Fruit fly (Drosophila melanogaster) whole organism, embryonic: Measurements from ENCODE around the gene Sec24CD.

Source experiments
- ATbp ChIP-seq: fragments of 200-800 bp; sonication (Bioruptor generic); optimal IDR thresholded peaks from 2 replicates; lab custom pipeline; 2017; ENCODE audit warnings: missing biosample characterization, mild to moderate bottlenecking, missing genetic modification characterization, missing genetic modification reagents
- Awh ChIP-seq: fragments of 200-800 bp; sonication (Bioruptor generic); IDR thresholded peaks from 2 replicates; pipeline ENCODE4, ENCODE4 v1.3.6; 2022; ENCODE audit warnings: missing biosample characterization, missing genetic modification characterization
- Bteb2 ChIP-seq: fragments of 200-800 bp; sonication (Bioruptor generic); optimal IDR thresholded peaks from 2 replicates; lab custom pipeline; 2016; ENCODE audit warnings: missing biosample characterization, missing genetic modification characterization
- CG10267 ChIP-seq: fragments of 200-800 bp; sonication (Bioruptor generic); optimal IDR thresholded peaks from 2 replicates; lab custom pipeline; 2018; ENCODE audit warnings: missing biosample characterization, mild to moderate bottlenecking, missing genetic modification characterization, moderate library complexity
- CG11696 ChIP-seq: fragments of 200-800 bp; sonication (Bioruptor generic); IDR thresholded peaks from 2 replicates; pipeline ENCODE4 v1.3.6; 2022; ENCODE audit warnings: missing biosample characterization, missing genetic modification characterization
- CG12071 ChIP-seq: fragments of 200-800 bp; sonication (Bioruptor generic); optimal IDR thresholded peaks from 3 replicates; lab custom pipeline; 2018; ENCODE audit warnings: missing biosample characterization, mild to moderate bottlenecking, missing genetic modification characterization
- CG13894 ChIP-seq: fragments of 200-800 bp; sonication (Bioruptor generic); optimal IDR thresholded peaks from 3 replicates; lab custom pipeline; 2018; ENCODE audit warnings: missing biosample characterization, mild to moderate bottlenecking, missing genetic modification characterization, moderate library complexity
- CG14710 ChIP-seq: fragments of 200-800 bp; sonication (Bioruptor generic); optimal IDR thresholded peaks from 3 replicates; lab custom pipeline; 2019; ENCODE audit warnings: missing biosample characterization, mild to moderate bottlenecking, missing genetic modification characterization, moderate library complexity
- CG14860 ChIP-seq: fragments of 200-800 bp; sonication (Bioruptor generic); IDR thresholded peaks from 3 replicates; pipeline ENCODE4 v1.3.6; 2022; ENCODE audit warnings: missing biosample characterization, missing genetic modification characterization; ENCODE audit not compliant: partially characterized antibody
- CG16813 ChIP-seq: fragments of 200-800 bp; sonication (Bioruptor generic); IDR thresholded peaks from 3 replicates; pipeline ENCODE4 v1.3.6; 2022; ENCODE audit warnings: missing biosample characterization, missing genetic modification characterization; ENCODE audit not compliant: partially characterized antibody
- CG1792 ChIP-seq: fragments of 200-800 bp; sonication (Bioruptor generic); optimal IDR thresholded peaks from 2 replicates; lab custom pipeline; 2016; ENCODE audit warnings: missing biosample characterization, missing genetic modification characterization
- CG2120 ChIP-seq: fragments of 200-800 bp; sonication (Bioruptor generic); optimal IDR thresholded peaks from 3 replicates; lab custom pipeline; 2016; ENCODE audit warnings: missing biosample characterization, missing genetic modification characterization
- CG31224 ChIP-seq: fragments of 200-800 bp; sonication (Bioruptor generic); IDR thresholded peaks from 2 replicates; pipeline ENCODE4 v1.3.6; 2022; ENCODE audit warnings: missing biosample characterization, missing genetic modification characterization
- CG4328 ChIP-seq: fragments of 200-800 bp; sonication (Bioruptor generic); optimal IDR thresholded peaks from 3 replicates; lab custom pipeline; 2017; ENCODE audit warnings: missing biosample characterization, missing genetic modification reagents, missing genetic modification characterization
- CG4360 ChIP-seq: fragments of 200-800 bp; sonication (Bioruptor generic); IDR thresholded peaks from 2 replicates; pipeline ENCODE4 v1.3.6; 2022; ENCODE audit warnings: missing biosample characterization, missing genetic modification characterization
- CG4424 ChIP-seq: fragments of 200-800 bp; sonication (Bioruptor generic); optimal IDR thresholded peaks from 3 replicates; lab custom pipeline; 2016; ENCODE audit warnings: missing biosample characterization, missing genetic modification characterization
- CG4854 ChIP-seq: fragments of 200-800 bp; sonication (Bioruptor generic); optimal IDR thresholded peaks from 2 replicates; lab custom pipeline; 2016; ENCODE audit warnings: missing biosample characterization, missing genetic modification characterization, inconsistent platforms
- CG9437 ChIP-seq: fragments of 200-800 bp; sonication (Bioruptor generic); optimal IDR thresholded peaks from 2 replicates; lab custom pipeline; 2018; ENCODE audit warnings: missing biosample characterization, mild to moderate bottlenecking, missing genetic modification characterization
- CG9876 ChIP-seq: fragments of 200-800 bp; sonication (Bioruptor generic); optimal IDR thresholded peaks from 2 replicates; lab custom pipeline; 2016; ENCODE audit warnings: missing biosample characterization, missing genetic modification characterization
- D19B ChIP-seq: fragments of 200-800 bp; sonication (Bioruptor generic); optimal IDR thresholded peaks from 2 replicates; lab custom pipeline; 2017; ENCODE audit warnings: missing biosample characterization, mild to moderate bottlenecking, missing genetic modification characterization
- Dref ChIP-seq: fragments of 200-800 bp; sonication (Bioruptor generic); IDR thresholded peaks from 2 replicates; pipeline ENCODE4 v1.3.6; 2022; ENCODE audit warnings: missing biosample characterization, missing genetic modification characterization
- ERR ChIP-seq: fragments of 200-800 bp; sonication (Bioruptor generic); optimal IDR thresholded peaks from 2 replicates; lab custom pipeline; 2016; ENCODE audit warnings: missing biosample characterization, missing genetic modification characterization
- Eip74EF ChIP-seq, 2 experiments: fragments of 200-800 bp in 1 of 2; fragments of >200 bp in 1 of 2; sonication (Bioruptor generic) in 1 of 2; optimal IDR thresholded peaks; 2 replicates each; lab custom pipeline; 2017 to 2019; ENCODE audit warnings: missing biosample characterization in 2 of 2, missing genetic modification characterization in 2 of 2, mild to moderate bottlenecking in 1 of 2, moderate library complexity in 1 of 2
- Gug ChIP-seq: fragments of 200-800 bp; sonication (Bioruptor generic); IDR thresholded peaks from 4 replicates; pipeline ENCODE4 v1.3.6; 2022; ENCODE audit warnings: missing biosample characterization, missing genetic modification characterization
- Hand ChIP-seq: fragments of 200-800 bp; sonication (Bioruptor generic); optimal IDR thresholded peaks from 2 replicates; lab custom pipeline; 2017; ENCODE audit warnings: mild to moderate bottlenecking, missing biosample characterization, missing genetic modification reagents, missing genetic modification characterization
- HmgD ChIP-seq: fragments of 200-800 bp; sonication (Bioruptor generic); optimal IDR thresholded peaks from 3 replicates; lab custom pipeline; 2016; ENCODE audit warnings: missing biosample characterization, missing genetic modification characterization
- Hr78 ChIP-seq, 2 experiments: fragments of 200-800 bp in 1 of 2; fragments of >200 bp in 1 of 2; sonication (Bioruptor generic) in 1 of 2; optimal IDR thresholded peaks; 2 replicates each; lab custom pipeline; 2017 to 2019; ENCODE audit warnings: missing biosample characterization in 2 of 2, missing genetic modification characterization in 2 of 2, mild to moderate bottlenecking in 1 of 2, moderate library complexity in 1 of 2
- Lim3 ChIP-seq: fragments of 200-800 bp; sonication (Bioruptor generic); IDR thresholded peaks from 2 replicates; pipeline ENCODE4 v1.3.6; 2022; ENCODE audit warnings: missing biosample characterization, missing genetic modification characterization
- Max ChIP-seq: fragments of 200-800 bp; sonication (Bioruptor generic); optimal IDR thresholded peaks from 2 replicates; lab custom pipeline; 2016; ENCODE audit warnings: missing biosample characterization, mild to moderate bottlenecking, missing genetic modification characterization
- Sox100B ChIP-seq: fragments of 200-800 bp; sonication (Bioruptor generic); optimal IDR thresholded peaks from 3 replicates; lab custom pipeline; 2018; ENCODE audit warnings: missing biosample characterization, mild to moderate bottlenecking, missing genetic modification characterization
- Stat92E ChIP-seq, 3 experiments: fragments of >200 bp in 2 of 3; fragments of 200-800 bp in 1 of 3; sonication (Bioruptor generic) in 1 of 3; optimal IDR thresholded peaks; 2 replicates each; lab custom pipeline; 2017 to 2019; ENCODE audit warnings: missing biosample characterization in 3 of 3, missing genetic modification characterization in 3 of 3, mild to moderate bottlenecking in 1 of 3, moderate library complexity in 1 of 3
- ash1 ChIP-seq: fragments of 200-800 bp; sonication (Bioruptor generic); optimal IDR thresholded peaks from 2 replicates; lab custom pipeline; 2018; ENCODE audit warnings: missing biosample characterization, mild to moderate bottlenecking, missing genetic modification characterization
- bcd ChIP-seq: fragments of 200-800 bp; sonication (Bioruptor generic); optimal IDR thresholded peaks from 2 replicates; lab custom pipeline; 2017; ENCODE audit warnings: missing biosample characterization, mild to moderate bottlenecking, missing genetic modification characterization
- br ChIP-seq: fragments of >200 bp; optimal IDR thresholded peaks from 2 replicates; lab custom pipeline; 2017
- btn ChIP-seq: fragments of 200-800 bp; sonication (Bioruptor generic); optimal IDR thresholded peaks from 2 replicates; lab custom pipeline; 2016; ENCODE audit warnings: missing biosample characterization, missing genetic modification characterization
- chinmo ChIP-seq: fragments of 200-800 bp; sonication (Bioruptor generic); IDR thresholded peaks from 4 replicates; pipeline ENCODE4 v1.3.6; 2022; ENCODE audit warnings: missing biosample characterization, missing genetic modification characterization; ENCODE audit not compliant: partially characterized antibody
- croc ChIP-seq: fragments of 200-800 bp; sonication (Bioruptor generic); conservative IDR thresholded peaks from 3 replicates; pipeline ENCODE4 v1.3.6; 2022; ENCODE audit warnings: missing biosample characterization, missing genetic modification characterization
- da ChIP-seq: fragments of 200-800 bp; sonication (Bioruptor generic); optimal IDR thresholded peaks from 2 replicates; lab custom pipeline; 2016; ENCODE audit warnings: missing biosample characterization, missing genetic modification characterization
- ems ChIP-seq: fragments of 200-800 bp; sonication (Bioruptor generic); optimal IDR thresholded peaks from 3 replicates; lab custom pipeline; 2016; ENCODE audit warnings: missing biosample characterization, missing genetic modification characterization
- h ChIP-seq: fragments of >200 bp; optimal IDR thresholded peaks from 2 replicates; lab custom pipeline; 2017
- lov ChIP-seq, 2 experiments: fragments of 200-800 bp in 1 of 2; fragments of >200 bp in 1 of 2; sonication (Bioruptor generic) in 1 of 2; IDR thresholded peaks in 1 of 2; optimal IDR thresholded peaks in 1 of 2; 2 replicates in 1 of 2; 3 replicates in 1 of 2; pipeline versions ENCODE4 v1.3.6 to Lab custom; 2017 to 2022; ENCODE audit warnings: missing biosample characterization in 1 of 2, missing genetic modification characterization in 1 of 2
- oc ChIP-seq: fragments of 200-800 bp; sonication (Bioruptor generic); optimal IDR thresholded peaks from 2 replicates; lab custom pipeline; 2018; ENCODE audit warnings: missing biosample characterization, mild to moderate bottlenecking, missing genetic modification characterization, moderate library complexity
- peb ChIP-seq: fragments of 200-800 bp; sonication (Bioruptor generic); IDR thresholded peaks from 2 replicates; pipeline ENCODE4 v1.3.6; 2022; ENCODE audit warnings: missing biosample characterization, missing genetic modification characterization
- schlank ChIP-seq: fragments of 200-800 bp; sonication (Bioruptor generic); optimal IDR thresholded peaks from 2 replicates; lab custom pipeline; 2018; ENCODE audit warnings: missing biosample characterization, mild to moderate bottlenecking, missing genetic modification characterization
- toy ChIP-seq: fragments of 200-800 bp; sonication (Bioruptor generic); IDR thresholded peaks from 2 replicates; pipeline ENCODE4 v1.3.6; 2022; ENCODE audit warnings: missing biosample characterization, missing genetic modification characterization
- vfl ChIP-seq: fragments of 200-800 bp; sonication (Bioruptor generic); optimal IDR thresholded peaks from 2 replicates; lab custom pipeline; 2016; ENCODE audit warnings: missing biosample characterization, missing genetic modification characterization
- wek ChIP-seq: fragments of 200-800 bp; sonication (Bioruptor generic); optimal IDR thresholded peaks from 3 replicates; lab custom pipeline; 2018; ENCODE audit warnings: missing biosample characterization, mild to moderate bottlenecking, missing genetic modification characterization, moderate library complexity
- yki ChIP-seq: fragments of >200 bp; optimal IDR thresholded peaks from 3 replicates; lab custom pipeline; 2018
- zf30C ChIP-seq: fragments of 200-800 bp; sonication (Bioruptor generic); optimal IDR thresholded peaks from 3 replicates; lab custom pipeline; 2018; ENCODE audit warnings: missing biosample characterization, mild to moderate bottlenecking, missing genetic modification characterization

The Sec24CD gene

dm6 chr2L:2202853-2203717 lies 33.6 kb downstream of the Sec24CD start (continued):
- TF ChIP-seq lov (optimal IDR thresholded peaks at IDR 0.05; lab: Kevin White, UChicago), result no peak
- peak; percentile 58; the same call in 1 of the 3 replicates for TF ChIP-seq lov (GFP tag; IDR thresholded peaks at IDR 0.05; lab: Robert Waterston, UW)
- no peak for TF ChIP-seq h (lab: Kevin White, UChicago)
- no peak for TF ChIP-seq Bteb2 (GFP tag; lab: Kevin White, UChicago)
- no peak for TF ChIP-seq Eip74EF (GFP tag; optimal IDR thresholded peaks at IDR 0.05; lab: Kevin White, UChicago)
- TF ChIP-seq CG4328 (GFP tag; lab: Kevin White, UChicago), result no peak
- TF ChIP-seq ash1 (GFP tag; lab: Kevin White, UChicago), result no peak
- TF ChIP-seq bcd (GFP tag; lab: Kevin White, UChicago), result no peak
- 0 out of 2 replicates have a peak, but pooled peaks have one; percentile 8 for TF ChIP-seq Awh (GFP tag; lab: Robert Waterston, UW)
- TF ChIP-seq D19B, result no peak
- no peak for TF ChIP-seq ATbp (GFP tag; lab: Kevin White, UChicago)
- TF ChIP-seq zf30C (GFP tag; lab: Kevin White, UChicago), result no peak
- TF ChIP-seq CG12071, result peak; percentile 1
- TF ChIP-seq toy (GFP tag; lab: Robert Waterston, UW), result no peak
- peak; percentile 36; the same call in 1 of the 2 replicates for TF ChIP-seq CG4360 (GFP tag; lab: Robert Waterston, UW)
- no peak for TF ChIP-seq CG1792
- TF ChIP-seq CG31224 (GFP tag; lab: Robert Waterston, UW), result peak; percentile 97
- no peak for TF ChIP-seq croc (GFP tag; lab: Robert Waterston, UW)
- TF ChIP-seq CG11696 (GFP tag; lab: Robert Waterston, UW), result 0 out of 2 replicates have a peak, but pooled peaks have one; percentile 23
- no peak for TF ChIP-seq da (GFP tag; lab: Kevin White, UChicago)
- TF ChIP-seq CG9437 (GFP tag; lab: Kevin White, UChicago), result peak; percentile 70
- no peak for TF ChIP-seq schlank (tag; lab: Kevin White, UChicago)
- TF ChIP-seq Max, result no peak
- TF ChIP-seq Lim3 (GFP tag; lab: Robert Waterston, UW), result no peak
- no peak; the same call in 1 of the 2 replicates for TF ChIP-seq peb (GFP tag; lab: Robert Waterston, UW)
- TF ChIP-seq ERR, result no peak
- no peak for TF ChIP-seq CG9876 (GFP tag; lab: Kevin White, UChicago)
- no peak for TF ChIP-seq Hand
- no peak for TF ChIP-seq yki (lab: Kevin White, UChicago)
- no peak for TF ChIP-seq vfl
- TF ChIP-seq Gug, result no peak
- TF ChIP-seq CG14860 (GFP tag; lab: Robert Waterston, UW), result no peak
- TF ChIP-seq oc (tag; lab: Kevin White, UChicago), result no peak
- TF ChIP-seq br (lab: Kevin White, UChicago), result no peak
- no peak for TF ChIP-seq CG4424 (GFP tag; lab: Kevin White, UChicago)
- peak; percentile 18; the same call in 1 of the 3 replicates for TF ChIP-seq CG16813
- no peak for TF ChIP-seq Sox100B
- TF ChIP-seq btn, result peak; percentile 1
- TF ChIP-seq wek (GFP tag; lab: Kevin White, UChicago), result no peak
- no peak for TF ChIP-seq ems (GFP tag; lab: Kevin White, UChicago)
- no peak for TF ChIP-seq HmgD (GFP tag; lab: Kevin White, UChicago)
- peak; percentile 94 for TF ChIP-seq chinmo (GFP tag; lab: Robert Waterston, UW)
- TF ChIP-seq Dref (GFP tag; lab: Robert Waterston, UW), result 0 out of 2 replicates have a peak, but pooled peaks have one; percentile 29
- no peak for TF ChIP-seq CG10267 (tag; lab: Kevin White, UChicago)
- TF ChIP-seq CG13894, result peak; percentile 43
- TF ChIP-seq Hr78 (GFP tag; optimal IDR thresholded peaks at IDR 0.05; lab: Kevin White, UChicago), result no peak
- no peak for TF ChIP-seq CG4854
- no peak for TF ChIP-seq CG14710 (tag; lab: Kevin White, UChicago)
- no peak for TF ChIP-seq CG2120 (GFP tag; lab: Kevin White, UChicago)
- TF ChIP-seq Stat92E (GFP tag; optimal IDR thresholded peaks at IDR 0.05; lab: Kevin White, UChicago), result no peak
